Worm (Caenorhabditis elegans): ENCODE results near the gene nhr-40.

Gene nhr-40

DNA sequence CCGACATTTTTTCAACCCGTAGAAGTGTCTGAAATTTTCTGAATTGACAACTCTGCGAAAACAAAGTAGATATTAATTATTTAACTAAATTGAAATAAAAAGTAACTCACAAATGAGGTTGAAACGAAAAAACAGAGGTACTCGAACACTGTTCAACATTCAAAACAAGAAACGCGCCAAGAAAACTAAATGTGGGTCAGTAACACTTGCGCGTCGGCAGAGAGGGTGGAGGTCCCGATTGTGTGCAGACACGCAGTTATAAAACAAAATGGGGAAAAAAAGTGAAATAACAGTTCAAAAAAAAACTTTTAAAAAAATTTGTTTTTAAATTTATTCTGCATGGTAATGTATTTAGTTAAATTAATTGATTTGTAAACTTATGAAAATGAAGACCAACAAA is 34.4 kb upstream of the nhr-40 start (continued):
- peak; percentile 62 for TF ChIP-seq rnt-1 (tag; optimal IDR thresholded peaks at IDR 0.05)
- TF ChIP-seq hpl-2 (GFP tag; optimal IDR thresholded peaks at IDR 0.05), result no peak
- TF ChIP-seq aha-1 (tag; optimal IDR thresholded peaks at IDR 0.05), result no peak
- TF ChIP-seq fkh-10 (GFP tag; optimal IDR thresholded peaks at IDR 0.05), result no peak
- no peak for TF ChIP-seq sox-4 (tag; optimal IDR thresholded peaks at IDR 0.05)
- peak; percentile 5 for TF ChIP-seq pag-3 (tag; optimal IDR thresholded peaks at IDR 0.05; ENCODE audit: borderline replicate concordance, insufficient read depth)
- peak; percentile 6 to 33 for TF ChIP-seq efl-1 (optimal IDR thresholded peaks at IDR 0.05)
- TF ChIP-seq efl-1 (GFP tag; optimal IDR thresholded peaks at IDR 0.05 in 1 of 2), result peak in 1 of 2 experiments; percentile 85
- TF ChIP-seq blmp-1 (tag; optimal IDR thresholded peaks at IDR 0.05), result peak; percentile 46
- TF ChIP-seq lir-3 (tag; optimal IDR thresholded peaks at IDR 0.05; ENCODE audit: poor library complexity), result no peak
- no peak for TF ChIP-seq hlh-4 (tag; optimal IDR thresholded peaks at IDR 0.05)
- peak; percentile 9 for TF ChIP-seq unc-86 (tag; optimal IDR thresholded peaks at IDR 0.05)
- TF ChIP-seq ceh-88 (GFP tag; IDR thresholded peaks at IDR 0.05), result no peak
- peak; percentile 5 for TF ChIP-seq egl-13 (tag; optimal IDR thresholded peaks at IDR 0.05)
- no peak for TF ChIP-seq ceh-90 (tag; optimal IDR thresholded peaks at IDR 0.05)
- no peak for TF ChIP-seq tlp-1 (tag; optimal IDR thresholded peaks at IDR 0.05)
- TF ChIP-seq elt-2 (tag; optimal IDR thresholded peaks at IDR 0.05), result no peak
- TF ChIP-seq lsy-2 (tag; optimal IDR thresholded peaks at IDR 0.05), result peak; percentile 55 to 60
- TF ChIP-seq mdl-1 (tag; optimal IDR thresholded peaks at IDR 0.05), result peak in 1 of 2 experiments; percentile 9
- TF ChIP-seq aly-2 (tag; optimal IDR thresholded peaks at IDR 0.05), result no peak
- no peak for TF ChIP-seq fkh-8 (tag; optimal IDR thresholded peaks at IDR 0.05)
- TF ChIP-seq nhr-28 (tag; optimal IDR thresholded peaks at IDR 0.05), result no peak
- no peak for TF ChIP-seq zag-1 (tag; optimal IDR thresholded peaks at IDR 0.05)
- TF ChIP-seq ceh-8 (GFP tag; optimal IDR thresholded peaks at IDR 0.05), result no peak
- peak; percentile 47 for TF ChIP-seq snu-23 (GFP tag; optimal IDR thresholded peaks at IDR 0.05)
- TF ChIP-seq nhr-20 (tag; optimal IDR thresholded peaks at IDR 0.05), result peak; percentile 43
- no peak for TF ChIP-seq nhr-237 (tag; optimal IDR thresholded peaks at IDR 0.05)
- TF ChIP-seq C34B4.2 (tag; optimal IDR thresholded peaks at IDR 0.05), result no peak
- peak; percentile 89 for TF ChIP-seq skn-1 (tag; optimal IDR thresholded peaks at IDR 0.05)
- TF ChIP-seq snpc-4 (tag; optimal IDR thresholded peaks at IDR 0.05), result no peak
- TF ChIP-seq alr-1 (tag; optimal IDR thresholded peaks at IDR 0.05; ENCODE audit: borderline replicate concordance), result no peak
- no peak for TF ChIP-seq unc-130 (tag; optimal IDR thresholded peaks at IDR 0.05)
- TF ChIP-seq nhr-84 (tag; optimal IDR thresholded peaks at IDR 0.05), result no peak
- TF ChIP-seq fkh-4 (tag; optimal IDR thresholded peaks at IDR 0.05; ENCODE audit: borderline replicate concordance), result no peak
- TF ChIP-seq unc-62 (GFP tag; optimal IDR thresholded peaks at IDR 0.05), result no peak
- TF ChIP-seq ets-5 (GFP tag; IDR thresholded peaks at IDR 0.05), result no peak
- TF ChIP-seq jun-1 (tag; optimal IDR thresholded peaks at IDR 0.05), result no peak
- no peak for TF ChIP-seq sup-37 (GFP tag; optimal IDR thresholded peaks at IDR 0.05)
- no peak for TF ChIP-seq nhr-90 (tag; optimal IDR thresholded peaks at IDR 0.05; ENCODE audit: poor library complexity)
- no peak for TF ChIP-seq mef-2 (tag; optimal IDR thresholded peaks at IDR 0.05)
- peak in 2 of 3 experiments; percentile 2 to 10 for TF ChIP-seq ceh-82 (tag; optimal IDR thresholded peaks at IDR 0.05)
- TF ChIP-seq ztf-4 (tag; optimal IDR thresholded peaks at IDR 0.05), result no peak
- no peak for TF ChIP-seq unc-98 (GFP tag; IDR thresholded peaks at IDR 0.05)
- TF ChIP-seq ztf-11 (tag; optimal IDR thresholded peaks at IDR 0.05), result no peak
- no peak for TF ChIP-seq lin-13 (GFP tag; optimal IDR thresholded peaks at IDR 0.05)
- no peak for TF ChIP-seq hlh-17 (GFP tag; optimal IDR thresholded peaks at IDR 0.05; ENCODE audit: borderline replicate concordance)
- peak; percentile 1 to 62 for TF ChIP-seq lin-35 (GFP tag; optimal IDR thresholded peaks at IDR 0.05)
- TF ChIP-seq lin-15B (tag; optimal IDR thresholded peaks at IDR 0.05), result no peak
- TF ChIP-seq nhr-85 (tag), result peak; percentile 44
- no peak for TF ChIP-seq mab-9 (GFP tag; IDR thresholded peaks at IDR 0.05)
- TF ChIP-seq ces-1 (GFP tag; optimal IDR thresholded peaks at IDR 0.05), result no peak
- no peak for TF ChIP-seq Y116A8C.19 (tag; optimal IDR thresholded peaks at IDR 0.05; ENCODE audit: borderline replicate concordance)
- no peak for TF ChIP-seq fos-1 (tag; optimal IDR thresholded peaks at IDR 0.05)

Measured in whole organism, L1 larva.